Fruit fly (Drosophila melanogaster) whole organism, embryonic: ENCODE results near the gene fne.

Experiments used
- Ada2b ChIP-seq: fragments of 200-800 bp; sonication (Bioruptor generic); IDR thresholded peaks from 2 replicates; pipeline ENCODE4 v1.3.6; 2022; ENCODE audit warnings: missing biosample characterization, missing genetic modification characterization
- Bgb ChIP-seq: fragments of 200-800 bp; sonication (Bioruptor generic); IDR thresholded peaks from 2 replicates; pipeline ENCODE4 v1.3.6; 2022; ENCODE audit warnings: missing biosample characterization, missing genetic modification characterization; ENCODE audit not compliant: partially characterized antibody
- CG1024 ChIP-seq: fragments of 200-800 bp; sonication (Bioruptor generic); IDR thresholded peaks from 2 replicates; pipeline ENCODE4 v1.3.6; 2022; ENCODE audit warnings: missing biosample characterization, missing genetic modification characterization
- CG10366 ChIP-seq: fragments of 200-800 bp; sonication (Bioruptor generic); IDR thresholded peaks from 2 replicates; pipeline ENCODE4 v1.3.6; 2022; ENCODE audit warnings: missing biosample characterization, missing genetic modification characterization
- CG10565 ChIP-seq: fragments of 200-800 bp; sonication (Bioruptor generic); optimal IDR thresholded peaks from 3 replicates; lab custom pipeline; 2016; ENCODE audit warnings: missing biosample characterization, mild to moderate bottlenecking, missing genetic modification characterization
- CG10959 ChIP-seq: fragments of 200-800 bp; sonication (Bioruptor generic); IDR thresholded peaks from 2 replicates; pipeline ENCODE4 v1.3.6; 2022; ENCODE audit warnings: missing biosample characterization, missing genetic modification characterization
- CG11504 ChIP-seq: fragments of 200-800 bp; sonication (Bioruptor generic); optimal IDR thresholded peaks from 3 replicates; lab custom pipeline; 2019; ENCODE audit warnings: missing biosample characterization, mild to moderate bottlenecking, missing genetic modification characterization, moderate library complexity
- CG11560 ChIP-seq: fragments of 200-800 bp; sonication (Bioruptor generic); IDR thresholded peaks from 3 replicates; pipeline ENCODE4 v1.3.6; 2022; ENCODE audit warnings: missing biosample characterization, missing genetic modification characterization
- CG12155 ChIP-seq: fragments of 200-800 bp; sonication (Bioruptor generic); optimal IDR thresholded peaks from 3 replicates; lab custom pipeline; 2016; ENCODE audit warnings: missing biosample characterization, missing genetic modification characterization
- CG15514 ChIP-seq: fragments of 200-800 bp; sonication (Bioruptor generic); optimal IDR thresholded peaks from 3 replicates; lab custom pipeline; 2017; ENCODE audit warnings: missing biosample characterization, missing genetic modification characterization, mild to moderate bottlenecking, moderate library complexity, missing genetic modification reagents
- CG17359 ChIP-seq: fragments of 200-800 bp; sonication (Bioruptor generic); optimal IDR thresholded peaks from 3 replicates; lab custom pipeline; 2018; ENCODE audit warnings: missing biosample characterization, mild to moderate bottlenecking, missing genetic modification characterization, moderate library complexity
- CG18599 ChIP-seq: fragments of 200-800 bp; sonication (Bioruptor generic); optimal IDR thresholded peaks from 3 replicates; lab custom pipeline; 2017; ENCODE audit warnings: missing biosample characterization, missing genetic modification characterization, mild to moderate bottlenecking, moderate library complexity, missing genetic modification reagents
- CG30403 ChIP-seq: fragments of 200-800 bp; sonication (Bioruptor generic); optimal IDR thresholded peaks from 3 replicates; lab custom pipeline; 2016; ENCODE audit warnings: missing biosample characterization, missing genetic modification characterization
- CG33557 ChIP-seq: fragments of 200-800 bp; sonication (Bioruptor generic); optimal IDR thresholded peaks from 2 replicates; lab custom pipeline; 2019; ENCODE audit warnings: missing biosample characterization, mild to moderate bottlenecking, missing genetic modification characterization, moderate library complexity
- CG3995 ChIP-seq: fragments of 200-800 bp; sonication (Bioruptor generic); optimal IDR thresholded peaks from 3 replicates; lab custom pipeline; 2016; ENCODE audit warnings: missing biosample characterization, missing genetic modification characterization
- CG7271 ChIP-seq: fragments of 200-800 bp; sonication (Bioruptor generic); optimal IDR thresholded peaks from 2 replicates; lab custom pipeline; 2018; ENCODE audit warnings: missing biosample characterization, mild to moderate bottlenecking, missing genetic modification characterization, moderate library complexity
- CG8359 ChIP-seq: fragments of 200-800 bp; sonication (Bioruptor generic); optimal IDR thresholded peaks from 2 replicates; lab custom pipeline; 2017; ENCODE audit warnings: missing biosample characterization, mild to moderate bottlenecking, missing genetic modification characterization, borderline replicate concordance
- CG9932 ChIP-seq: fragments of 200-800 bp; sonication (Bioruptor generic); IDR thresholded peaks from 2 replicates; pipeline ENCODE4 v1.3.6; 2022; ENCODE audit warnings: missing biosample characterization, missing genetic modification characterization
- Chrac-16 ChIP-seq: fragments of 200-800 bp; sonication (Bioruptor generic); optimal IDR thresholded peaks from 3 replicates; lab custom pipeline; 2016; ENCODE audit warnings: missing biosample characterization, missing genetic modification characterization
- Dbx ChIP-seq: fragments of 200-800 bp; sonication (Bioruptor generic); IDR thresholded peaks from 3 replicates; pipeline ENCODE4 v1.3.6; 2022; ENCODE audit warnings: missing biosample characterization, missing genetic modification characterization
- E2f2 ChIP-seq: fragments of 200-800 bp; sonication (Bioruptor generic); IDR thresholded peaks from 2 replicates; pipeline ENCODE4 v1.3.6; 2022; ENCODE audit warnings: missing biosample characterization, missing genetic modification characterization
- ERR ChIP-seq: fragments of 200-800 bp; sonication (Bioruptor generic); optimal IDR thresholded peaks from 2 replicates; lab custom pipeline; 2016; ENCODE audit warnings: missing biosample characterization, missing genetic modification characterization
- GATAe ChIP-seq: fragments of 200-800 bp; sonication (Bioruptor generic); conservative IDR thresholded peaks from 2 replicates; pipeline ENCODE4 v1.3.6; 2022; ENCODE audit warnings: missing biosample characterization, missing genetic modification characterization
- HLH3B ChIP-seq: fragments of 200-800 bp; sonication (Bioruptor generic); IDR thresholded peaks from 2 replicates; pipeline ENCODE4 v1.3.6; 2022; ENCODE audit warnings: missing biosample characterization, missing genetic modification characterization
- Hmr ChIP-seq: fragments of 200-800 bp; sonication (Bioruptor generic); optimal IDR thresholded peaks from 3 replicates; lab custom pipeline; 2017; ENCODE audit warnings: mild to moderate bottlenecking, missing biosample characterization, missing genetic modification reagents, missing genetic modification characterization
- Lhr ChIP-seq: fragments of 200-800 bp; sonication (Bioruptor generic); optimal IDR thresholded peaks from 3 replicates; lab custom pipeline; 2017; ENCODE audit warnings: mild to moderate bottlenecking, missing biosample characterization, missing genetic modification reagents, missing genetic modification characterization
- Med ChIP-seq: fragments of 200-800 bp; sonication (Bioruptor generic); peaks from one replicate; lab custom pipeline; 2016; ENCODE audit warnings: missing biosample characterization, missing genetic modification characterization, mild to moderate bottlenecking, inconsistent platforms, moderate library complexity
- Neu2 ChIP-seq: fragments of 200-800 bp; sonication (Bioruptor generic); optimal IDR thresholded peaks from 3 replicates; lab custom pipeline; 2016; ENCODE audit warnings: missing biosample characterization, missing genetic modification characterization, borderline replicate concordance
- Pdp1 ChIP-seq, 2 experiments: fragments of 200-800 bp; sonication (Bioruptor generic); optimal IDR thresholded peaks; 3 replicates each; lab custom pipeline; 2016; ENCODE audit warnings: missing biosample characterization in 2 of 2, missing genetic modification characterization in 2 of 2, mild to moderate bottlenecking in 1 of 2, moderate library complexity in 1 of 2
- Poxn ChIP-seq: fragments of 200-800 bp; sonication (Bioruptor generic); IDR thresholded peaks from 2 replicates; pipeline ENCODE4 v1.3.6; 2022; ENCODE audit warnings: missing biosample characterization, missing genetic modification characterization
- Rfx ChIP-seq: fragments of 200-800 bp; sonication (Bioruptor generic); IDR thresholded peaks from 2 replicates; pipeline ENCODE4 v1.3.6; 2022; ENCODE audit warnings: missing biosample characterization, missing genetic modification characterization
- Sox102F ChIP-seq: fragments of 200-800 bp; sonication (Bioruptor generic); optimal IDR thresholded peaks from 2 replicates; lab custom pipeline; 2018; ENCODE audit warnings: missing biosample characterization, mild to moderate bottlenecking, missing genetic modification characterization, moderate library complexity
- Tbp ChIP-seq: fragments of >200 bp; optimal IDR thresholded peaks from 2 replicates; lab custom pipeline; 2018; ENCODE audit warnings: missing biosample characterization, missing genetic modification characterization
- Usf ChIP-seq: fragments of 200-800 bp; sonication (Bioruptor generic); optimal IDR thresholded peaks from 2 replicates; lab custom pipeline; 2017; ENCODE audit warnings: missing genotype, missing biosample characterization, missing genetic modification characterization
- ato ChIP-seq: fragments of 200-800 bp; sonication (Bioruptor generic); IDR thresholded peaks from 2 replicates; pipeline ENCODE4 v1.3.6; 2022; ENCODE audit warnings: missing biosample characterization, missing genetic modification characterization; ENCODE audit not compliant: partially characterized antibody
- br ChIP-seq: fragments of >200 bp; optimal IDR thresholded peaks from 2 replicates; lab custom pipeline; 2017
- corto ChIP-seq: fragments of 200-800 bp; sonication (Bioruptor generic); optimal IDR thresholded peaks from 2 replicates; lab custom pipeline; 2016; ENCODE audit warnings: missing biosample characterization, mild to moderate bottlenecking, missing genetic modification characterization, moderate library complexity
- cwo ChIP-seq: fragments of 200-800 bp; sonication (Bioruptor generic); optimal IDR thresholded peaks from 3 replicates; lab custom pipeline; 2017; ENCODE audit warnings: missing biosample characterization, missing genetic modification characterization, mild to moderate bottlenecking, moderate library complexity, missing genetic modification reagents
- da ChIP-seq: fragments of 200-800 bp; sonication (Bioruptor generic); optimal IDR thresholded peaks from 2 replicates; lab custom pipeline; 2016; ENCODE audit warnings: missing biosample characterization, missing genetic modification characterization
- dimm ChIP-seq: fragments of 200-800 bp; sonication (Bioruptor generic); IDR thresholded peaks from 2 replicates; pipeline ENCODE4 v1.3.6; 2022; ENCODE audit warnings: missing biosample characterization, missing genetic modification characterization
- esg ChIP-seq: fragments of 200-800 bp; sonication (Bioruptor generic); conservative IDR thresholded peaks from 2 replicates; pipeline ENCODE4 v1.3.6; 2022; ENCODE audit warnings: missing biosample characterization, missing genetic modification characterization
- fd64A ChIP-seq: fragments of 200-800 bp; sonication (Bioruptor generic); optimal IDR thresholded peaks from 3 replicates; lab custom pipeline; 2018; ENCODE audit warnings: missing biosample characterization, mild to moderate bottlenecking, missing genetic modification characterization
- gem ChIP-seq: fragments of 200-800 bp; sonication (Bioruptor generic); optimal IDR thresholded peaks from 2 replicates; lab custom pipeline; 2019; ENCODE audit warnings: missing biosample characterization, mild to moderate bottlenecking, missing genetic modification characterization, moderate library complexity
- gfzf ChIP-seq: fragments of 200-800 bp; sonication (Bioruptor generic); optimal IDR thresholded peaks from 2 replicates; lab custom pipeline; 2016; ENCODE audit warnings: missing biosample characterization, mild to moderate bottlenecking, missing genetic modification characterization, moderate library complexity
- jumu ChIP-seq: fragments of 200-800 bp; sonication (Bioruptor generic); optimal IDR thresholded peaks from 3 replicates; lab custom pipeline; 2016; ENCODE audit warnings: missing biosample characterization, missing genetic modification characterization
- lilli ChIP-seq: fragments of 200-800 bp; sonication (Bioruptor generic); optimal IDR thresholded peaks from 3 replicates; lab custom pipeline; 2016; ENCODE audit warnings: missing biosample characterization, missing genetic modification characterization
- otp ChIP-seq: fragments of 200-800 bp; sonication (Bioruptor generic); IDR thresholded peaks from 3 replicates; pipeline ENCODE4, ENCODE4 v1.3.6; 2022; ENCODE audit warnings: missing biosample characterization, missing genetic modification characterization
- ranshi ChIP-seq: fragments of 200-800 bp; sonication (Bioruptor generic); IDR thresholded peaks from 2 replicates; pipeline ENCODE4 v1.3.6; 2022; ENCODE audit warnings: missing biosample characterization, missing genetic modification characterization
- scrt ChIP-seq: fragments of 200-800 bp; sonication (Bioruptor generic); optimal IDR thresholded peaks from 2 replicates; lab custom pipeline; 2018; ENCODE audit warnings: missing biosample characterization, mild to moderate bottlenecking, missing genetic modification characterization, moderate library complexity
- trh ChIP-seq: fragments of 200-800 bp; sonication (Bioruptor generic); optimal IDR thresholded peaks from 2 replicates; lab custom pipeline; 2016; ENCODE audit warnings: missing biosample characterization, missing genetic modification characterization
- wdn ChIP-seq: fragments of 200-800 bp; sonication (Bioruptor generic); IDR thresholded peaks from 2 replicates; pipeline ENCODE4 v1.3.6; 2022; ENCODE audit warnings: missing biosample characterization, missing genetic modification characterization

fne gene

dm6 chrX:12957412-12957895 lies 40.2 kb downstream of the fne start, which contains the start of gene hec (continued):
- TF ChIP-seq wdn (GFP tag; lab: Robert Waterston, UW) (no peak), Hmr (peak; percentile 35), trh (GFP tag; lab: Kevin White, UChicago) (no peak), HLH3B (GFP tag; lab: Robert Waterston, UW) (no peak), br (lab: Kevin White, UChicago) (no peak), Poxn (GFP tag; lab: Robert Waterston, UW) (no peak), CG1024 (GFP tag; lab: Robert Waterston, UW) (no peak), CG9932 (GFP tag; lab: Robert Waterston, UW) (0 out of 2 replicates have a peak, but pooled peaks have one; percentile 25), dimm (GFP tag; lab: Robert Waterston, UW) (no peak), CG15514 (GFP tag; lab: Kevin White, UChicago) (no peak), CG3995 (GFP tag; lab: Kevin White, UChicago) (no peak), Usf (GFP tag; lab: Kevin White, UChicago) (no peak), CG12155 (GFP tag; lab: Kevin White, UChicago) (no peak), ranshi (peak; percentile 27; the same call in 1 of the 2 replicates), gfzf (GFP tag; lab: Kevin White, UChicago) (no peak), Med (GFP tag; lab: Kevin White, UChicago) (no peak), Ada2b (GFP tag; lab: Robert Waterston, UW) (peak; percentile 13; the same call in 1 of the 2 replicates), CG30403 (GFP tag; lab: Kevin White, UChicago) (peak; percentile 34), GATAe (GFP tag; lab: Robert Waterston, UW) (no peak), E2f2 (GFP tag; lab: Robert Waterston, UW) (peak; percentile 15; the same call in 1 of the 2 replicates), CG33557 (GFP tag; lab: Kevin White, UChicago) (no peak), CG11504 (tag; lab: Kevin White, UChicago) (peak; percentile 56), CG10565 (GFP tag; lab: Kevin White, UChicago) (no peak), Pdp1 (GFP tag; optimal IDR thresholded peaks at IDR 0.05; lab: Kevin White, UChicago) (peak in 1 of 2 experiments; percentile 3), CG7271 (tag; lab: Kevin White, UChicago) (no peak), lilli (GFP tag; lab: Kevin White, UChicago) (peak; percentile 14), ato (GFP tag; lab: Robert Waterston, UW) (no peak), cwo (GFP tag; lab: Kevin White, UChicago) (no peak), da (no peak), CG10366 (GFP tag; lab: Robert Waterston, UW) (peak; percentile 11; the same call in 1 of the 2 replicates), Neu2 (GFP tag; lab: Kevin White, UChicago) (no peak), Sox102F (GFP tag; lab: Kevin White, UChicago) (peak; percentile 39), scrt (peak; percentile 90), gem (tag; lab: Kevin White, UChicago) (peak; percentile 62), Rfx (GFP tag; lab: Robert Waterston, UW) (no peak), corto (GFP tag; lab: Kevin White, UChicago) (no peak), jumu (GFP tag; lab: Kevin White, UChicago) (no peak), Tbp (GFP tag; lab: Kevin White, UChicago) (no peak), ERR (no peak), Dbx (no peak), CG18599 (peak; percentile 60), esg (GFP tag; lab: Robert Waterston, UW) (0 out of 2 replicates have a peak, but pooled peaks have one; percentile 8), otp (GFP tag; lab: Robert Waterston, UW) (no peak), Lhr (GFP tag; lab: Kevin White, UChicago) (no peak), fd64A (no peak), Chrac-16 (no peak), CG8359 (GFP tag; lab: Kevin White, UChicago) (no peak), CG11560 (no peak), CG17359 (peak; percentile 42), Bgb (GFP tag; lab: Robert Waterston, UW) (no peak), CG10959 (GFP tag; lab: Robert Waterston, UW) (no peak)
